Worm (Caenorhabditis elegans) whole organism, young adult: Measurements from ENCODE around the gene fbxa-194.
A peak's percentile ranks its signal among the peaks of the same experiment; 100 is the strongest.
"Not testable (repeated sequence)": the region's sequence is repeated elsewhere in the genome, so short reads cannot be mapped to it uniquely, and the experiment has no call there.

Experiments
- Y56A3A.18 ChIP-seq: fragments of 200-800 bp; sonication (Bioruptor generic); IDR thresholded peaks from 2 replicates; pipeline ENCODE4 v1.3.6; 2022; ENCODE audit warnings: missing genetic modification reagents, missing genetic modification characterization, missing compliant biosample characterization
- die-1 ChIP-seq: sonication (generic microtip); optimal IDR thresholded peaks from 2 replicates; lab custom pipeline; 2016; ENCODE audit warnings: missing genotype, mild to moderate bottlenecking, missing genetic modification characterization, missing compliant biosample characterization
- dpff-1 ChIP-seq: sonication (generic microtip); optimal IDR thresholded peaks from 2 replicates; lab custom pipeline; 2017; ENCODE audit warnings: mild to moderate bottlenecking, missing genetic modification characterization, missing compliant biosample characterization
- lin-35 ChIP-seq, 3 experiments: fragments of 150-350 bp in 2 of 3; sonication (generic microtip) in 1 of 3; optimal IDR thresholded peaks; 2 replicates each; lab custom pipeline; 2014 to 2018; ENCODE audit warnings: missing biosample characterization in 3 of 3, missing genetic modification characterization in 3 of 3, missing genetic modification reagents in 3 of 3
- madf-10 ChIP-seq: sonication (generic microtip); optimal IDR thresholded peaks from 2 replicates; lab custom pipeline; 2016; ENCODE audit warnings: mild to moderate bottlenecking, missing genetic modification characterization, missing compliant biosample characterization
- mxl-1 ChIP-seq: sonication (generic microtip); optimal IDR thresholded peaks from 2 replicates; lab custom pipeline; 2016; ENCODE audit warnings: missing genetic modification characterization, missing compliant biosample characterization
- snpc-4 ChIP-seq, 5 experiments: fragments of 150-350 bp in 1 of 5; sonication (generic microtip) in 4 of 5; optimal IDR thresholded peaks; 2 replicates each; lab custom pipeline; 2014 to 2018; ENCODE audit warnings: missing genetic modification characterization in 5 of 5, missing biosample characterization in 3 of 5, antibody characterized with exemption in 2 of 5, mild to moderate bottlenecking in 2 of 5, missing compliant biosample characterization in 2 of 5, missing genotype in 2 of 5, moderate library complexity in 2 of 5, missing genetic modification reagents in 1 of 5
- zim-3 ChIP-seq: sonication (generic microtip); optimal IDR thresholded peaks from 2 replicates; lab custom pipeline; 2017; ENCODE audit warnings: mild to moderate bottlenecking, missing genetic modification characterization, moderate library complexity, missing compliant biosample characterization

DNA sequence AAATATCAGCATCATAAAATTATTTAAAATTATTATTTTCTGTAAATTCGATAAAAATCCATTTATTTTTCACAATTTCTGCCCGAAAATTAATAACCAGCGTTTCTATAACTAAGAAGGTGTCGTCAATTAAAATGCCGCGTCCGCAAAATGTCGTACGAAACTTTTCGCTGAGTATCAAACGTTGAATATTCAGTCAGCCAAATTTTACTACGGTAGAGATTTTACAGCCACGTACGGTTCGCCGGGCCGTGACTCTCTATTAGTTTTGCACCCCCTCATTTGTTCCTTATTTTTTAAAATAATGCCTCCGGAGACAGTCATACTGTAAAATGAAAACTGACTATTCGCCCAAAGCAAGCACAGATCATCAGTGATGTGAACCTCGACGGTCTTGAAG is 7.7 kb downstream of the fbxa-194 start:
- TF ChIP-seq dpff-1 (tag; lab: Kevin White, UChicago); snpc-4 (GFP tag; optimal IDR thresholded peaks at IDR 0.05; lab: Kevin White, UChicago); die-1 (tag; lab: Kevin White, UChicago); mxl-1; Y56A3A.18; lin-35 (GFP tag; optimal IDR thresholded peaks at IDR 0.05; lab: Kevin White, UChicago); zim-3 (tag; lab: Kevin White, UChicago); madf-10 (tag; lab: Kevin White, UChicago): not testable (repeated sequence)
- peak in 1 of 4 experiments; percentile 56 for TF ChIP-seq snpc-4 (tag; optimal IDR thresholded peaks at IDR 0.05; lab: Kevin White, UChicago)
